Worm (Caenorhabditis elegans) whole organism, late embryonic: ENCODE measurements around the gene srh-129.

Source experiments
- C08G9.2 ChIP-seq: sonication (generic microtip); optimal IDR thresholded peaks from 2 replicates; lab custom pipeline; 2016; ENCODE audit warnings: mild to moderate bottlenecking, missing genetic modification characterization, moderate library complexity, missing compliant biosample characterization
- ama-1 ChIP-seq: fragments of 150-350 bp; optimal IDR thresholded peaks from 2 replicates; lab custom pipeline; 2014
- ceh-18 ChIP-seq: sonication (generic microtip); optimal IDR thresholded peaks from 2 replicates; lab custom pipeline; 2016; ENCODE audit warnings: missing genetic modification characterization, missing compliant biosample characterization
- ceh-22 ChIP-seq: sonication (generic microtip); optimal IDR thresholded peaks from 2 replicates; lab custom pipeline; 2017; ENCODE audit warnings: missing biosample characterization, missing genetic modification characterization
- ceh-24 ChIP-seq: sonication (generic microtip); optimal IDR thresholded peaks from 2 replicates; lab custom pipeline; 2016; ENCODE audit warnings: mild to moderate bottlenecking, missing genetic modification characterization, missing compliant biosample characterization
- ceh-6 ChIP-seq: fragments of 200-800 bp; sonication (Bioruptor generic); optimal IDR thresholded peaks from 2 replicates; lab custom pipeline; 2018; ENCODE audit warnings: mild to moderate bottlenecking, missing genetic modification characterization, missing compliant biosample characterization
- fkh-10 ChIP-seq: fragments of 150-350 bp; optimal IDR thresholded peaks from 2 replicates; lab custom pipeline; 2014; ENCODE audit warnings: missing biosample characterization, missing genetic modification reagents, missing genetic modification characterization
- rnt-1 ChIP-seq: sonication (generic microtip); optimal IDR thresholded peaks from 2 replicates; lab custom pipeline; 2016; ENCODE audit warnings: missing genetic modification characterization, missing compliant biosample characterization
- tbx-2 ChIP-seq: sonication (generic microtip); optimal IDR thresholded peaks from 2 replicates; lab custom pipeline; 2016; ENCODE audit warnings: missing genetic modification characterization, missing compliant biosample characterization
- unc-55 ChIP-seq: sonication (generic microtip); optimal IDR thresholded peaks from 2 replicates; lab custom pipeline; 2017; ENCODE audit warnings: missing biosample characterization, missing genetic modification reagents, missing genetic modification characterization

DNA sequence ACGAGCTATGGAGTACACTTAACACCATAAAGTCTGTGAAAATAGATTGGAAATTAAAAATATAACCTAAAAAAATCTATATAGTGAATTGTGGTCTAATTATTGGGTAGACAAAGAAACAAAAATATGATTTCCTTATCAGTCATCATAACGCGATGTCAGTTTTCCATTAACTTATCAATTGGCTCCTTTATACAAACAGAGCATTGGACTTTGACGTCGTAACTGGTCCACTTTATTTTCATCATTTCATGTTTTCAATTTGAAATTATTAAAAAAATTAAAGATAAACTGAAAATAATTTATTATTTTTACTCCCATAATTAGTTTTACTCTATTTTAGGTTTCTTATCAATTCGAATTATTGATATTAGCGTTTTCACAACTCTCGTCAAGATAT is 34.4 kb upstream of the srh-129 start:
- TF ChIP-seq rnt-1 (no peak), unc-55 (GFP tag; lab: Kevin White, UChicago) (no peak), ceh-18 (tag; lab: Kevin White, UChicago) (no peak), ceh-22 (tag; lab: Kevin White, UChicago) (no peak), C08G9.2 (tag; lab: Kevin White, UChicago) (no peak), tbx-2 (tag; lab: Kevin White, UChicago) (no peak), ama-1 (no peak), ceh-24 (tag; lab: Kevin White, UChicago) (no peak), ceh-6 (GFP tag; lab: Kevin White, UChicago) (no peak), fkh-10 (GFP tag; lab: Kevin White, UChicago) (no peak)
